Worm (Caenorhabditis elegans) whole organism, young adult: ENCODE results near the gene nlp-45.

Experiments
- F22D6.2 ChIP-seq: sonication (generic microtip); optimal IDR thresholded peaks from 2 replicates; lab custom pipeline; 2016; ENCODE audit warnings: mild to moderate bottlenecking, missing genetic modification characterization, missing compliant biosample characterization
- F33H1.4 ChIP-seq: fragments of 200-800 bp; sonication (Bioruptor generic); IDR thresholded peaks from 2 replicates; pipeline ENCODE4 v1.3.6; 2022; ENCODE audit warnings: missing genetic modification reagents, missing genetic modification characterization, missing compliant biosample characterization
- F49E8.2 ChIP-seq: sonication (generic microtip); optimal IDR thresholded peaks from 3 replicates; lab custom pipeline; 2017; ENCODE audit warnings: missing genetic modification characterization, mild to moderate bottlenecking, missing compliant biosample characterization, antibody characterized with exemption, moderate library complexity; ENCODE audit not compliant: insufficient read depth
- F52B5.7 ChIP-seq: sonication (generic microtip); optimal IDR thresholded peaks from 2 replicates; lab custom pipeline; 2016; ENCODE audit warnings: mild to moderate bottlenecking, missing genetic modification characterization, missing compliant biosample characterization
- F55B11.4 ChIP-seq: sonication (generic microtip); optimal IDR thresholded peaks from 2 replicates; lab custom pipeline; 2016; ENCODE audit warnings: missing compliant biosample characterization, missing genetic modification characterization, borderline replicate concordance; ENCODE audit not compliant: insufficient read depth
- F57A8.1 ChIP-seq: fragments of 200-800 bp; sonication (Bioruptor generic); optimal IDR thresholded peaks from 2 replicates; lab custom pipeline; 2018; ENCODE audit warnings: mild to moderate bottlenecking, missing genetic modification characterization, moderate library complexity, missing compliant biosample characterization
- F57C9.4 ChIP-seq: sonication (generic microtip); optimal IDR thresholded peaks from 2 replicates; lab custom pipeline; 2017; ENCODE audit warnings: mild to moderate bottlenecking, missing genetic modification characterization, missing compliant biosample characterization
- Y67H2A.10 ChIP-seq: fragments of 200-800 bp; sonication (Bioruptor generic); conservative IDR thresholded peaks from 2 replicates; pipeline ENCODE4 v1.3.6; 2022; ENCODE audit warnings: missing genetic modification reagents, missing genetic modification characterization, missing compliant biosample characterization
- Y79H2A.3 ChIP-seq: fragments of 200-800 bp; sonication (Bioruptor generic); conservative IDR thresholded peaks from 2 replicates; pipeline ENCODE4 v1.3.6; 2022; ENCODE audit warnings: missing genetic modification reagents, missing genetic modification characterization, missing compliant biosample characterization
- Y95B8A.8 ChIP-seq: fragments of 200-800 bp; sonication (Bioruptor generic); IDR thresholded peaks from 2 replicates; pipeline ENCODE4 v1.3.6; 2022; ENCODE audit warnings: missing genetic modification reagents, missing genetic modification characterization, missing compliant biosample characterization
- attf-3 ChIP-seq: fragments of 200-800 bp; sonication (Bioruptor generic); conservative IDR thresholded peaks from 2 replicates; pipeline ENCODE4 v1.3.6; 2022; ENCODE audit warnings: missing genetic modification reagents, missing genetic modification characterization, missing compliant biosample characterization
- cebp-2 ChIP-seq: fragments of 200-800 bp; sonication (Bioruptor generic); IDR thresholded peaks from 2 replicates; pipeline ENCODE4 v1.3.6; 2022; ENCODE audit warnings: missing genetic modification characterization, missing compliant biosample characterization
- ceh-27 ChIP-seq: fragments of 200-800 bp; sonication (Bioruptor generic); optimal IDR thresholded peaks from 2 replicates; lab custom pipeline; 2018; ENCODE audit warnings: mild to moderate bottlenecking, missing genetic modification characterization, moderate library complexity, missing compliant biosample characterization
- ceh-58 ChIP-seq: fragments of 200-800 bp; sonication (Bioruptor generic); IDR thresholded peaks from 2 replicates; pipeline ENCODE4 v1.3.6; 2022; ENCODE audit warnings: missing genetic modification characterization, missing compliant biosample characterization
- die-1 ChIP-seq: sonication (generic microtip); optimal IDR thresholded peaks from 2 replicates; lab custom pipeline; 2016; ENCODE audit warnings: missing genotype, mild to moderate bottlenecking, missing genetic modification characterization, missing compliant biosample characterization
- dox-1 ChIP-seq: fragments of 200-800 bp; sonication (Bioruptor generic); IDR thresholded peaks from 2 replicates; pipeline ENCODE4 v1.3.6; 2022; ENCODE audit warnings: missing genetic modification reagents, missing genetic modification characterization, missing compliant biosample characterization
- efl-1 ChIP-seq: fragments of 150-350 bp; optimal IDR thresholded peaks from 2 replicates; lab custom pipeline; 2014; ENCODE audit warnings: missing biosample characterization, missing genetic modification reagents, missing genetic modification characterization
- ets-4 ChIP-seq: fragments of 200-800 bp; sonication (Bioruptor generic); optimal IDR thresholded peaks from 2 replicates; lab custom pipeline; 2018; ENCODE audit warnings: mild to moderate bottlenecking, missing genetic modification characterization, missing compliant biosample characterization
- fkh-3 ChIP-seq: sonication (generic microtip); optimal IDR thresholded peaks from 2 replicates; lab custom pipeline; 2016; ENCODE audit warnings: mild to moderate bottlenecking, missing genetic modification characterization, missing compliant biosample characterization
- him-1 ChIP-seq: sonication (generic microtip); optimal IDR thresholded peaks from 2 replicates; lab custom pipeline; 2016; ENCODE audit warnings: missing genotype, missing genetic modification reagents, missing genetic modification characterization, missing compliant biosample characterization
- hmg-1.2 ChIP-seq: fragments of 200-800 bp; sonication (Bioruptor generic); IDR thresholded peaks from 2 replicates; pipeline ENCODE4 v1.3.6; 2022; ENCODE audit warnings: missing genetic modification reagents, missing genetic modification characterization, missing compliant biosample characterization
- lag-1 ChIP-seq: fragments of 200-800 bp; sonication (Bioruptor generic); IDR thresholded peaks from 2 replicates; pipeline ENCODE4 v1.3.6; 2022; ENCODE audit warnings: missing genetic modification reagents, missing genetic modification characterization, missing compliant biosample characterization
- lin-26 ChIP-seq: fragments of 200-800 bp; sonication (Bioruptor generic); IDR thresholded peaks from 2 replicates; pipeline ENCODE4 v1.3.6; 2022; ENCODE audit warnings: missing genetic modification reagents, missing genetic modification characterization, missing compliant biosample characterization
- lir-1 ChIP-seq: fragments of 200-800 bp; sonication (Bioruptor generic); conservative IDR thresholded peaks from 2 replicates; pipeline ENCODE4 v1.3.6; 2022; ENCODE audit warnings: missing genetic modification reagents, missing genetic modification characterization, missing compliant biosample characterization
- lsy-27 ChIP-seq: sonication (generic microtip); optimal IDR thresholded peaks from 2 replicates; lab custom pipeline; 2017; ENCODE audit warnings: missing genetic modification characterization, mild to moderate bottlenecking, missing compliant biosample characterization, antibody characterized with exemption, missing genotype, borderline replicate concordance; ENCODE audit not compliant: insufficient read depth
- madf-10 ChIP-seq: sonication (generic microtip); optimal IDR thresholded peaks from 2 replicates; lab custom pipeline; 2016; ENCODE audit warnings: mild to moderate bottlenecking, missing genetic modification characterization, missing compliant biosample characterization
- madf-3 ChIP-seq: fragments of 200-800 bp; sonication (Bioruptor generic); IDR thresholded peaks from 2 replicates; pipeline ENCODE4 v1.3.6; 2022; ENCODE audit warnings: missing genetic modification reagents, missing genetic modification characterization, missing compliant biosample characterization
- madf-8 ChIP-seq: fragments of 200-800 bp; sonication (Bioruptor generic); conservative IDR thresholded peaks from 2 replicates; pipeline ENCODE4 v1.3.6; 2022; ENCODE audit warnings: missing genetic modification reagents, missing genetic modification characterization, missing compliant biosample characterization
- nhr-179 ChIP-seq: sonication (generic microtip); optimal IDR thresholded peaks from 2 replicates; lab custom pipeline; 2016; ENCODE audit warnings: mild to moderate bottlenecking, missing genetic modification characterization, missing compliant biosample characterization
- pbrm-1 ChIP-seq: fragments of 200-800 bp; sonication (Bioruptor generic); IDR thresholded peaks from 2 replicates; pipeline ENCODE4 v1.3.6; 2022; ENCODE audit warnings: missing genetic modification reagents, missing genetic modification characterization, missing compliant biosample characterization
- rcor-1 ChIP-seq: fragments of 200-800 bp; sonication (Bioruptor generic); IDR thresholded peaks from 2 replicates; pipeline ENCODE4 v1.3.6; 2022; ENCODE audit warnings: missing genetic modification reagents, missing genetic modification characterization, missing compliant biosample characterization
- rec-8 ChIP-seq, 2 experiments: sonication (generic microtip); optimal IDR thresholded peaks; 2 replicates each; lab custom pipeline; 2016; ENCODE audit warnings: mild to moderate bottlenecking in 2 of 2, missing genetic modification characterization in 2 of 2, missing genetic modification reagents in 2 of 2, missing genotype in 2 of 2, missing biosample characterization in 1 of 2, missing compliant biosample characterization in 1 of 2, moderate library complexity in 1 of 2
- rpc-1 ChIP-seq, 2 experiments: fragments of 150-350 bp in 1 of 2; sonication (generic microtip) in 1 of 2; optimal IDR thresholded peaks; 2 replicates each; lab custom pipeline; 2014 to 2018; ENCODE audit warnings: missing biosample characterization in 1 of 2, missing genetic modification characterization in 1 of 2, missing genetic modification reagents in 1 of 2, missing genotype in 1 of 2
- snpc-1.1 ChIP-seq: sonication (generic microtip); optimal IDR thresholded peaks from 2 replicates; lab custom pipeline; 2017; ENCODE audit warnings: missing genetic modification characterization, mild to moderate bottlenecking, missing compliant biosample characterization, antibody characterized with exemption, moderate library complexity, missing genotype, missing genetic modification reagents; ENCODE audit not compliant: insufficient read depth
- somi-1 ChIP-seq: fragments of 200-800 bp; sonication (Bioruptor generic); optimal IDR thresholded peaks from 2 replicates; lab custom pipeline; 2018; ENCODE audit warnings: mild to moderate bottlenecking, missing genetic modification characterization, missing compliant biosample characterization
- tbp1 ChIP-seq: fragments of 200-800 bp; sonication (Bioruptor generic); optimal IDR thresholded peaks from 2 replicates; lab custom pipeline; 2018; ENCODE audit warnings: mild to moderate bottlenecking, missing genetic modification characterization, missing compliant biosample characterization
- unc-62 ChIP-seq: fragments of 150-350 bp; optimal IDR thresholded peaks from 2 replicates; lab custom pipeline; 2014; ENCODE audit warnings: missing biosample characterization, missing genetic modification reagents, missing genetic modification characterization
- ztf-18 ChIP-seq: sonication (generic microtip); optimal IDR thresholded peaks from 2 replicates; lab custom pipeline; 2016; ENCODE audit warnings: missing genotype, mild to moderate bottlenecking, missing genetic modification characterization, missing compliant biosample characterization
- ztf-25 ChIP-seq: fragments of 200-800 bp; sonication (Bioruptor generic); IDR thresholded peaks from 2 replicates; pipeline ENCODE4 v1.3.6; 2022; ENCODE audit warnings: missing genetic modification reagents, missing genetic modification characterization, missing compliant biosample characterization
- ztf-26 ChIP-seq: sonication (generic microtip); optimal IDR thresholded peaks from 2 replicates; lab custom pipeline; 2017; ENCODE audit warnings: missing genetic modification characterization, missing compliant biosample characterization

nlp-45 gene

ce11 chrX:2362872-2363271 lies 24.8 kb upstream of the nlp-45 start (continued):
- TF ChIP-seq rcor-1 (GFP tag; lab: Robert Waterston, UW) (peak; percentile 75; the same call in 1 of the 2 replicates), ceh-58 (GFP tag; lab: Robert Waterston, UW) (no peak), lir-1 (GFP tag; lab: Robert Waterston, UW) (no peak), attf-3 (GFP tag; lab: Robert Waterston, UW) (no peak), Y67H2A.10 (GFP tag; lab: Robert Waterston, UW) (no peak), him-1 (tag; lab: Kevin White, UChicago) (peak; percentile 62), ztf-25 (GFP tag; lab: Robert Waterston, UW) (no peak), lsy-27 (tag; lab: Kevin White, UChicago) (no peak), ztf-18 (tag; lab: Kevin White, UChicago) (no peak), Y95B8A.8 (GFP tag; lab: Robert Waterston, UW) (no peak), rec-8 (tag; optimal IDR thresholded peaks at IDR 0.05; lab: Kevin White, UChicago) (no peak), Y79H2A.3 (no peak), somi-1 (GFP tag; lab: Kevin White, UChicago) (no peak), efl-1 (GFP tag; lab: Kevin White, UChicago) (peak; percentile 40), fkh-3 (tag; lab: Kevin White, UChicago) (no peak), tbp1 (GFP tag; lab: Kevin White, UChicago) (no peak), pbrm-1 (peak; percentile 76), dox-1 (GFP tag; lab: Robert Waterston, UW) (0 out of 2 replicates have a peak, but pooled peaks have one; percentile 16), F55B11.4 (tag; lab: Kevin White, UChicago) (no peak), madf-3 (GFP tag; lab: Robert Waterston, UW) (0 out of 2 replicates have a peak, but pooled peaks have one; percentile 19), madf-8 (GFP tag; lab: Robert Waterston, UW) (peak; percentile 29; the same call in 1 of the 2 replicates), die-1 (no peak), rpc-1 (optimal IDR thresholded peaks at IDR 0.05; lab: Kevin White, UChicago) (no peak), rpc-1 (tag; optimal IDR thresholded peaks at IDR 0.05; lab: Kevin White, UChicago) (no peak), ceh-27 (GFP tag; lab: Kevin White, UChicago) (no peak), cebp-2 (GFP tag; lab: Robert Waterston, UW) (no peak), F33H1.4 (no peak), F57A8.1 (no peak), ets-4 (GFP tag; lab: Kevin White, UChicago) (no peak), madf-10 (tag; lab: Kevin White, UChicago) (no peak), snpc-1.1 (tag; lab: Kevin White, UChicago) (peak; percentile 80), lin-26 (GFP tag; lab: Robert Waterston, UW) (no peak), lag-1 (GFP tag; lab: Robert Waterston, UW) (no peak), unc-62 (GFP tag; lab: Kevin White, UChicago) (no peak), F22D6.2 (no peak), hmg-1.2 (GFP tag; lab: Robert Waterston, UW) (peak; percentile 65), nhr-179 (tag; lab: Kevin White, UChicago) (no peak), F52B5.7 (tag; lab: Kevin White, UChicago) (no peak), ztf-26 (tag; lab: Kevin White, UChicago) (no peak)

DNA sequence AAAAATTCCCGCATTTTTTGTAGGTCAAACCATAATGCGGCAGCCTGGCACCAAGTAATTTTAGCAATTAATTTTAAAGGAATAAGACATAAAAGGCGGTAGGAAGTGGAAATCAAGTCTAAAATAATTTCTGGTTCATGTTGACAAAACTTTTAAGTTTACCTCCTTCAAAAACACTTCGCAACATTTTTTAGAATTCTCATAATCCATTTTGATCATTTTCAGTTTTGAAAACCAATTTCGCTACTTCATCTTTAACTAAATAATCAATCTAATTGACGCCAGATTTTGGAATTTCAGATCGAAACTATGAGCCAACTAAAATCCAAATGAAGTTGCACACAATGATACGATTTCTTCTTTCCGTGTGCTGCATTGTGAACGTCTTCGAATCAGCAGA lies 21.7 kb upstream of the nlp-45 start, which contains the start of gene lgc-40:
Gene lgc-40, plus strand, starts transcription at position 301 of the 400 bp plus-strand sequence.
- TF ChIP-seq F49E8.2 (tag; lab: Kevin White, UChicago) (no peak), F57C9.4 (tag; lab: Kevin White, UChicago) (no peak)
